Worm (Caenorhabditis elegans) whole organism, L1 larva: ENCODE data around the gene exc-6.
"Not testable (repeated sequence)": the region's sequence is repeated elsewhere in the genome, so short reads cannot be mapped to it uniquely, and the experiment has no call there.

ENCODE experiments used
- C04F5.9 ChIP-seq: sonication (generic microtip); optimal IDR thresholded peaks from 2 replicates; lab custom pipeline; 2016; ENCODE audit warnings: missing genetic modification characterization, missing compliant biosample characterization
- C16A3.4 ChIP-seq: fragments of 150-350 bp; optimal IDR thresholded peaks from 2 replicates; lab custom pipeline; 2014; ENCODE audit warnings: missing biosample characterization, missing genetic modification characterization
- C34B4.2 ChIP-seq: sonication (generic microtip); optimal IDR thresholded peaks from 2 replicates; lab custom pipeline; 2017; ENCODE audit warnings: mild to moderate bottlenecking, missing genetic modification characterization, missing compliant biosample characterization
- aha-1 ChIP-seq: fragments of 150-350 bp; optimal IDR thresholded peaks from 2 replicates; lab custom pipeline; 2014; ENCODE audit warnings: missing biosample characterization, missing genetic modification characterization
- alr-1 ChIP-seq: fragments of 200-800 bp; sonication (Bioruptor generic); optimal IDR thresholded peaks from 2 replicates; lab custom pipeline; 2018; ENCODE audit warnings: borderline replicate concordance, mild to moderate bottlenecking, missing genetic modification characterization, missing compliant biosample characterization
- blmp-1 ChIP-seq: fragments of 150-350 bp; optimal IDR thresholded peaks from 2 replicates; lab custom pipeline; 2014; ENCODE audit warnings: missing biosample characterization, missing genetic modification characterization
- ceh-82 ChIP-seq, 3 experiments: fragments of 150-350 bp in 1 of 3; sonication (generic microtip) in 2 of 3; optimal IDR thresholded peaks; 2 replicates each; lab custom pipeline; 2014 to 2017; ENCODE audit warnings: missing biosample characterization in 3 of 3, missing genetic modification characterization in 3 of 3
- ceh-88 ChIP-seq: fragments of 200-800 bp; sonication (Bioruptor generic); IDR thresholded peaks from 2 replicates; pipeline ENCODE4 v1.3.6; 2022; ENCODE audit warnings: missing genetic modification characterization, missing compliant biosample characterization
- ceh-90 ChIP-seq: sonication (generic microtip); optimal IDR thresholded peaks from 2 replicates; lab custom pipeline; 2016; ENCODE audit warnings: missing genetic modification characterization, missing compliant biosample characterization
- ces-1 ChIP-seq: fragments of 150-350 bp; optimal IDR thresholded peaks from 2 replicates; lab custom pipeline; 2014; ENCODE audit warnings: missing biosample characterization, missing genetic modification reagents, missing genetic modification characterization
- dsc-1 ChIP-seq: sonication (generic microtip); optimal IDR thresholded peaks from 2 replicates; lab custom pipeline; 2016; ENCODE audit warnings: mild to moderate bottlenecking, missing genetic modification characterization, missing compliant biosample characterization
- efl-1 ChIP-seq, 4 experiments: fragments of 150-350 bp; optimal IDR thresholded peaks in 3 of 4; peaks in 1 of 4; 1 replicate in 1 of 4; 2 replicates in 3 of 4; lab custom pipeline; 2014; ENCODE audit warnings: missing biosample characterization in 2 of 4, missing genetic modification characterization in 2 of 4, missing genetic modification reagents in 2 of 4
- egl-13 ChIP-seq: sonication (generic microtip); optimal IDR thresholded peaks from 2 replicates; lab custom pipeline; 2016; ENCODE audit warnings: missing genotype, missing genetic modification reagents, missing genetic modification characterization, missing compliant biosample characterization
- elt-2 ChIP-seq: sonication (generic microtip); optimal IDR thresholded peaks from 2 replicates; lab custom pipeline; 2016; ENCODE audit warnings: missing genetic modification characterization, mild to moderate bottlenecking, inconsistent platforms, missing compliant biosample characterization, missing genetic modification reagents
- elt-3 ChIP-seq, 6 experiments: fragments of 150-350 bp in 1 of 6; sonication (generic microtip); optimal IDR thresholded peaks; 2 replicates each; lab custom pipeline; 2017 to 2018; ENCODE audit warnings: missing biosample characterization in 6 of 6, missing genetic modification characterization in 6 of 6, inconsistent platforms in 1 of 6
- fos-1 ChIP-seq: fragments of 150-350 bp; optimal IDR thresholded peaks from 2 replicates; lab custom pipeline; 2014; ENCODE audit warnings: missing biosample characterization, missing genetic modification characterization
- isw-1 ChIP-seq: fragments of 200-800 bp; sonication (Bioruptor generic); IDR thresholded peaks from 2 replicates; pipeline ENCODE4 v1.3.6; 2022; ENCODE audit warnings: missing genetic modification characterization, missing compliant biosample characterization
- jun-1 ChIP-seq: fragments of 150-350 bp; optimal IDR thresholded peaks from 2 replicates; lab custom pipeline; 2014; ENCODE audit warnings: missing biosample characterization, missing genetic modification reagents, missing genetic modification characterization
- lin-15B ChIP-seq: fragments of 150-350 bp; sonication (generic microtip); optimal IDR thresholded peaks from 3 replicates; lab custom pipeline; 2014; ENCODE audit warnings: missing biosample characterization, missing genetic modification characterization
- lin-39 ChIP-seq: fragments of 150-350 bp; optimal IDR thresholded peaks from 2 replicates; lab custom pipeline; 2014; ENCODE audit warnings: missing biosample characterization, missing genetic modification reagents, missing genetic modification characterization
- lir-3 ChIP-seq: sonication (generic microtip); optimal IDR thresholded peaks from 2 replicates; lab custom pipeline; 2016; ENCODE audit warnings: mild to moderate bottlenecking, missing genetic modification characterization, moderate library complexity, missing compliant biosample characterization; ENCODE audit not compliant: poor library complexity
- lsy-2 ChIP-seq, 2 experiments: fragments of 150-350 bp; optimal IDR thresholded peaks; 2 replicates each; lab custom pipeline; 2014; ENCODE audit warnings: missing biosample characterization in 2 of 2, missing genetic modification characterization in 2 of 2
- mab-9 ChIP-seq: fragments of 200-800 bp; sonication (Bioruptor generic); IDR thresholded peaks from 2 replicates; pipeline ENCODE4 v1.3.6; 2022; ENCODE audit warnings: missing genetic modification reagents, missing genetic modification characterization, missing compliant biosample characterization
- mdl-1 ChIP-seq, 2 experiments: fragments of 150-350 bp; optimal IDR thresholded peaks; 2 replicates each; lab custom pipeline; 2014 to 2017; ENCODE audit warnings: missing biosample characterization in 2 of 2, missing genetic modification characterization in 2 of 2, inconsistent platforms in 1 of 2
- nhr-11 ChIP-seq: fragments of 150-350 bp; optimal IDR thresholded peaks from 2 replicates; lab custom pipeline; 2014; ENCODE audit warnings: missing biosample characterization, missing genetic modification characterization
- nhr-12 ChIP-seq: sonication (generic microtip); optimal IDR thresholded peaks from 2 replicates; lab custom pipeline; 2017; ENCODE audit warnings: missing biosample characterization, missing genetic modification characterization
- nhr-19 ChIP-seq: fragments of 200-800 bp; sonication (Bioruptor generic); conservative IDR thresholded peaks from 2 replicates; pipeline ENCODE4 v1.3.6; 2022; ENCODE audit warnings: missing genetic modification characterization, missing compliant biosample characterization
- nhr-28 ChIP-seq: fragments of 150-350 bp; optimal IDR thresholded peaks from 2 replicates; lab custom pipeline; 2014; ENCODE audit warnings: missing biosample characterization, missing genetic modification characterization
- nhr-47 ChIP-seq: sonication (generic microtip); optimal IDR thresholded peaks from 2 replicates; lab custom pipeline; 2016; ENCODE audit warnings: mild to moderate bottlenecking, missing genetic modification characterization, moderate library complexity, missing compliant biosample characterization
- nhr-71 ChIP-seq: sonication (generic microtip); optimal IDR thresholded peaks from 2 replicates; lab custom pipeline; 2016; ENCODE audit warnings: mild to moderate bottlenecking, missing genetic modification characterization, moderate library complexity, missing compliant biosample characterization
- nhr-84 ChIP-seq: sonication (generic microtip); optimal IDR thresholded peaks from 2 replicates; lab custom pipeline; 2017; ENCODE audit warnings: missing biosample characterization, missing genetic modification characterization
- nhr-90 ChIP-seq: sonication (generic microtip); optimal IDR thresholded peaks from 2 replicates; lab custom pipeline; 2016; ENCODE audit warnings: mild to moderate bottlenecking, missing genetic modification characterization, missing compliant biosample characterization; ENCODE audit not compliant: poor library complexity
- pag-3 ChIP-seq: sonication (generic microtip); optimal IDR thresholded peaks from 2 replicates; lab custom pipeline; 2017; ENCODE audit warnings: missing genetic modification characterization, mild to moderate bottlenecking, missing compliant biosample characterization, antibody characterized with exemption, borderline replicate concordance; ENCODE audit not compliant: insufficient read depth
- pqm-1 ChIP-seq: sonication (generic microtip); optimal IDR thresholded peaks from 3 replicates; lab custom pipeline; 2017; ENCODE audit warnings: missing biosample characterization, missing genetic modification characterization
- rnt-1 ChIP-seq: sonication (generic microtip); optimal IDR thresholded peaks from 2 replicates; lab custom pipeline; 2016; ENCODE audit warnings: mild to moderate bottlenecking, missing genetic modification characterization, moderate library complexity, missing compliant biosample characterization
- skn-1 ChIP-seq: fragments of 150-350 bp; optimal IDR thresholded peaks from 2 replicates; lab custom pipeline; 2014; ENCODE audit warnings: missing biosample characterization, missing genetic modification characterization
- snpc-4 ChIP-seq: fragments of 150-350 bp; optimal IDR thresholded peaks from 2 replicates; lab custom pipeline; 2014; ENCODE audit warnings: missing biosample characterization, missing genetic modification characterization
- sptf-1 ChIP-seq: fragments of 150-350 bp; optimal IDR thresholded peaks from 2 replicates; lab custom pipeline; 2014; ENCODE audit warnings: missing biosample characterization, missing genetic modification characterization
- swsn-7 ChIP-seq: sonication (generic microtip); optimal IDR thresholded peaks from 2 replicates; lab custom pipeline; 2016; ENCODE audit warnings: missing genetic modification characterization, missing compliant biosample characterization
- unc-130 ChIP-seq: fragments of 150-350 bp; optimal IDR thresholded peaks from 2 replicates; lab custom pipeline; 2017; ENCODE audit warnings: missing biosample characterization, missing genetic modification characterization, inconsistent platforms
- unc-30 ChIP-seq: sonication (generic microtip); optimal IDR thresholded peaks from 2 replicates; lab custom pipeline; 2017; ENCODE audit warnings: missing biosample characterization, missing genetic modification characterization
- unc-62 ChIP-seq: fragments of 150-350 bp; optimal IDR thresholded peaks from 2 replicates; lab custom pipeline; 2014; ENCODE audit warnings: missing biosample characterization, missing genetic modification reagents, missing genetic modification characterization
- unc-98 ChIP-seq: fragments of 200-800 bp; sonication (Bioruptor generic); IDR thresholded peaks from 2 replicates; pipeline ENCODE4 v1.3.6; 2022; ENCODE audit warnings: missing genetic modification characterization, missing compliant biosample characterization
- vab-15 ChIP-seq: sonication (generic microtip); optimal IDR thresholded peaks from 2 replicates; lab custom pipeline; 2017; ENCODE audit warnings: missing genotype, mild to moderate bottlenecking, missing genetic modification characterization, missing compliant biosample characterization
- zag-1 ChIP-seq: fragments of 150-350 bp; optimal IDR thresholded peaks from 2 replicates; lab custom pipeline; 2014; ENCODE audit warnings: missing biosample characterization, missing genetic modification characterization
- zip-4 ChIP-seq: fragments of 200-800 bp; sonication (Bioruptor generic); optimal IDR thresholded peaks from 2 replicates; lab custom pipeline; 2018; ENCODE audit warnings: mild to moderate bottlenecking, missing genetic modification characterization, moderate library complexity, missing compliant biosample characterization

Gene exc-6

DNA sequence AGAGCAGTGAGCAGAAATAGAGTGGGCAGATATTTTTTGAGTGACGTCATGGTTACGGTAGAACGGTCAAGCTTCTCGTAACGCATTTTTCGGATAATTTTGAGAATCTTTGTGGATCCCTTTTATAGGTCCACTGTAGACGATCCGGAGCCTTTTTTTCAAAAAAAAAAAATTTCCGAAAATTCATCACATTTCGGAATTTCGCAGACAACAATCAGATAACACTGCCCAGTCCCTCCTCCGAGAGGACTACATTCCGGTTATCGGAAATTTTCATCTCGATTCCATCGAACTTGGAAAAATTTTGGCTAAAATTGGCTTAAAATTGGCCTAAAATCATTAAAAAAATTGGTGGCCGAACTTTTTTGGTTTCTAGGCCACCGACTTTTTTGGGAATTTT lies 43.0 kb upstream of the exc-6 start, which contains the start of gene BE0003N10.6:
TSS of gene BE0003N10.6 (minus strand) at position 101 of the 400 bp plus-strand sequence.
- TF ChIP-seq efl-1 (optimal IDR thresholded peaks at IDR 0.05; lab: Kevin White, UChicago) (no peak), efl-1 (GFP tag; optimal IDR thresholded peaks at IDR 0.05 in 1 of 2; lab: Kevin White, UChicago) (peak in 1 of 2 experiments; percentile 66), sptf-1 (tag; lab: Kevin White, UChicago) (no peak)

ce11 chrIII:1074152-1074551 lies 28.9 kb upstream of the exc-6 start:
- TF ChIP-seq unc-130 (tag; lab: Kevin White, UChicago) (no peak), isw-1 (GFP tag; lab: Robert Waterston, UW) (no peak), lin-39 (tag; lab: Kevin White, UChicago) (no peak), elt-2 (tag; lab: Kevin White, UChicago) (no peak), C34B4.2 (tag; lab: Kevin White, UChicago) (no peak), nhr-12 (no peak), swsn-7 (tag; lab: Kevin White, UChicago) (no peak), lsy-2 (tag; optimal IDR thresholded peaks at IDR 0.05; lab: Kevin White, UChicago) (no peak), egl-13 (tag; lab: Kevin White, UChicago) (no peak), zip-4 (GFP tag; lab: Kevin White, UChicago) (no peak), skn-1 (no peak), vab-15 (tag; lab: Kevin White, UChicago) (no peak), fos-1 (tag; lab: Kevin White, UChicago) (no peak), ceh-90 (no peak), rnt-1 (no peak), pqm-1 (tag; lab: Kevin White, UChicago) (no peak), nhr-71 (tag; lab: Kevin White, UChicago) (no peak), aha-1 (tag; lab: Kevin White, UChicago) (no peak), unc-98 (no peak), nhr-28 (no peak)

- not testable (repeated sequence) for TF ChIP-seq lir-3, jun-1, vab-15 (tag; lab: Kevin White, UChicago)
Measured at ce11 chrIII:1076383-1076782, 26.6 kb upstream of the exc-6 start, which contains the start of gene uaf-1. Gene uaf-1, minus strand, starts transcription at chrIII:1076555.

ce11 chrIII:1080536-1080935 lies 22.5 kb upstream of the exc-6 start, which contains the start of the genes rab-18 and kbp-4:
Gene rab-18, minus strand, starts transcription at chrIII:1080775.
Gene kbp-4, plus strand, starts transcription at chrIII:1080901.
- TF ChIP-seq ces-1 (GFP tag; lab: Kevin White, UChicago): no peak
- peak; percentile 75 for TF ChIP-seq elt-2 (tag; lab: Kevin White, UChicago)
- TF ChIP-seq unc-130 (tag; lab: Kevin White, UChicago): peak; percentile 97
- peak; percentile 91 for TF ChIP-seq blmp-1
- TF ChIP-seq nhr-47 (tag; lab: Kevin White, UChicago): peak; percentile 97
- TF ChIP-seq pag-3 (tag; lab: Kevin White, UChicago): peak; percentile 68
- TF ChIP-seq swsn-7 (tag; lab: Kevin White, UChicago): peak; percentile 95
- no peak for TF ChIP-seq unc-30
- peak; percentile 36; the same call in 1 of the 2 replicates for TF ChIP-seq mab-9 (GFP tag; lab: Robert Waterston, UW)
- TF ChIP-seq unc-62: no peak
- no peak for TF ChIP-seq alr-1 (tag; lab: Kevin White, UChicago)
- peak; percentile 92 for TF ChIP-seq nhr-90 (tag; lab: Kevin White, UChicago)
- TF ChIP-seq zag-1: peak; percentile 69
- peak in 1 of 2 experiments; percentile 97 for TF ChIP-seq mdl-1 (tag; optimal IDR thresholded peaks at IDR 0.05; lab: Kevin White, UChicago)
- TF ChIP-seq C04F5.9 (tag; lab: Kevin White, UChicago): peak; percentile 75
- peak; percentile 94 for TF ChIP-seq nhr-19
- peak; percentile 88 to 97 (median 92) for TF ChIP-seq ceh-82 (tag; optimal IDR thresholded peaks at IDR 0.05; lab: Kevin White, UChicago)
- no peak for TF ChIP-seq ceh-90
- peak; percentile 99 for TF ChIP-seq C16A3.4 (tag; lab: Kevin White, UChicago)
- no peak for TF ChIP-seq dsc-1 (tag; lab: Kevin White, UChicago)
- peak; percentile 60 for TF ChIP-seq nhr-11 (tag; lab: Kevin White, UChicago)
- no peak for TF ChIP-seq nhr-84 (tag; lab: Kevin White, UChicago)
- TF ChIP-seq lin-15B: peak; percentile 98
- peak; percentile 81 for TF ChIP-seq ceh-88 (GFP tag; lab: Robert Waterston, UW)
- TF ChIP-seq lir-3 (tag; lab: Kevin White, UChicago): no peak
- peak; percentile 98 to 99 for TF ChIP-seq efl-1 (optimal IDR thresholded peaks at IDR 0.05; lab: Kevin White, UChicago)
- peak; percentile 96 to 99 for TF ChIP-seq efl-1 (GFP tag; optimal IDR thresholded peaks at IDR 0.05 in 1 of 2; lab: Kevin White, UChicago)
- TF ChIP-seq snpc-4 (tag; lab: Kevin White, UChicago): peak; percentile 88
- TF ChIP-seq elt-3 (tag; optimal IDR thresholded peaks at IDR 0.05; lab: Kevin White, UChicago): peak in 4 of 6 experiments; percentile 59 to 99 (median 80)
